Worm (Caenorhabditis elegans): ENCODE data around the gene C23G10.11.

Gene C23G10.11

DNA sequence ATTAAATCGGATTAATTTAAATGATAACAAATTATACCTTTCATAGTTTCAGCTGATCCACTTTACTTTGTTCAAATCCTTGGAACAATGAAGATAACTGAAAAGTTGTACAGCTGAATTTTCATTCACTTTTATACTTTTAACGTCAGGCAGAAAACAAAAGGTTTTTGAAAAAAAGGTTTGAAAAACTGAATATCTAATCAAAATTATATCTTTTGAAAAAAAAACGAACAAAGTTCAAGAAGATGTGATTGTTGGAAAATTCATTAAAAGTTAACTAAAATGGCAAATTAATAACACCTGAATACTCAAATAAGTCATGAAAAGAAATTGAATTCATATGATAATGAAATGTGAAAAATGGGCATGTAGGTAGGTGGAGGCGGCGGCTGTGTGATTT is 21.3 kb upstream of the C23G10.11 start, which contains the start of gene T12A2.21:
TSS of gene T12A2.21 (minus strand) at position 101 of the 400 bp plus-strand sequence.
- TF ChIP-seq lin-15B (tag; optimal IDR thresholded peaks at IDR 0.05) (no peak), nhr-237 (tag; optimal IDR thresholded peaks at IDR 0.05) (no peak), ceh-82 (tag; optimal IDR thresholded peaks at IDR 0.05) (no peak), ceh-9 (tag; optimal IDR thresholded peaks at IDR 0.05) (no peak), nhr-77 (tag; optimal IDR thresholded peaks at IDR 0.05) (no peak), fkh-2 (tag; optimal IDR thresholded peaks at IDR 0.05) (no peak), eor-1 (tag; optimal IDR thresholded peaks at IDR 0.05) (no peak), ceh-28 (tag; optimal IDR thresholded peaks at IDR 0.05) (no peak), tbx-2 (tag; optimal IDR thresholded peaks at IDR 0.05) (no peak), mml-1 (tag; optimal IDR thresholded peaks at IDR 0.05) (no peak), nhr-28 (tag; optimal IDR thresholded peaks at IDR 0.05) (no peak), daf-12 (tag; optimal IDR thresholded peaks at IDR 0.05) (no peak), elt-3 (tag; optimal IDR thresholded peaks at IDR 0.05) (no peak), nhr-11 (tag; optimal IDR thresholded peaks at IDR 0.05) (no peak), lsy-12 (tag; optimal IDR thresholded peaks at IDR 0.05) (no peak)

DNA sequence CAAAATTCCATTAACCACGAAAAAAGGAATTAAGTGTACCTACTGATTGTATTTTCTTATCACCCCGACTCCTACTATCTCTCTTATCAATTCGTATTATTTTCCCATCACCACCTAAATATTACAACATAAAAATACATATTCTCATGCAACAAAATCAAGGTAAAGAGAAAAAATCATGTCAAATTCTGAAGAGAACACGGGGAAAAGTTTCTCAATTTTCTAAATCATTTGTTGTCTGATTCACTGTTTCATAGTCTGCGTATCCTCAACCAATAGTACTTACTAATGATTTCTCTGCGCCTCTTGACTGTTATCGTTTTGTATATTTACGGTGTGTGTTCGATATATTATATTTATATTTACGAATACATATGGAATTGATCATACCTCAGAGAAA is 16.5 kb upstream of the C23G10.11 start:
- TF ChIP-seq ceh-16 (tag; optimal IDR thresholded peaks at IDR 0.05) (no peak), jun-1 (tag; optimal IDR thresholded peaks at IDR 0.05) (peak; percentile 33), nhr-25 (tag; optimal IDR thresholded peaks at IDR 0.05) (peak; percentile 4), pqm-1 (tag; optimal IDR thresholded peaks at IDR 0.05) (peak; percentile 94), pha-4 (tag; optimal IDR thresholded peaks at IDR 0.05) (peak; percentile 87), lin-15B (tag; optimal IDR thresholded peaks at IDR 0.05) (no peak), nhr-23 (tag; optimal IDR thresholded peaks at IDR 0.05) (no peak), elt-2 (tag; optimal IDR thresholded peaks at IDR 0.05) (peak; percentile 95), nfya-1 (tag; optimal IDR thresholded peaks at IDR 0.05; ENCODE audit: insufficient read depth) (peak; percentile 14), ceh-82 (tag; optimal IDR thresholded peaks at IDR 0.05) (no peak)

DNA sequence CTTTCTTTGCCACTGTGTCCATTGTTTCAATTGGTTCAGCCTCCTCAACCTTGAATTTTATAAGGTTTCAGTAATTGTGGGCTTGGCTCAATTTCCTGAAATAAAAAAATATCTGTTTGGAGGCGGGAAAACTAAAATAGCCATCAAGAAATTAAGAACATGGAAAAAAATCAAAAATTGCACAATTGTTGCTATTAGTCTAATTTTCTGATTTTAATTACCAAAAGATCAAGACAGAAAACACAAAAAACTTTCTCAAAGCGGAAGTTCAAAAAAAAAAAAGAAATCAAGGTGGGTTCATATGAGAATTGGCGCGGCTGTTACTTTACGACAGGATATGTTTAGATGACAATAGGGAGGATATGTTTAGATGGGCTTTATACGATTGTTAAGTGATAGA is 15.5 kb upstream of the C23G10.11 start, which contains the start of gene esyt-2:
TSS of gene esyt-2 (minus strand) at position 101 of the 400 bp plus-strand sequence.
- TF ChIP-seq fkh-10 (GFP tag; optimal IDR thresholded peaks at IDR 0.05): no peak
- no peak for TF ChIP-seq nhr-28 (tag; optimal IDR thresholded peaks at IDR 0.05)
- no peak for TF ChIP-seq eor-1 (tag; optimal IDR thresholded peaks at IDR 0.05)
- TF ChIP-seq snpc-4 (tag; optimal IDR thresholded peaks at IDR 0.05): no peak
- no peak for TF ChIP-seq lin-39 (tag; optimal IDR thresholded peaks at IDR 0.05)
- no peak for TF ChIP-seq ceh-16 (tag; optimal IDR thresholded peaks at IDR 0.05)
- no peak for TF ChIP-seq nhr-67 (tag; optimal IDR thresholded peaks at IDR 0.05)

DNA sequence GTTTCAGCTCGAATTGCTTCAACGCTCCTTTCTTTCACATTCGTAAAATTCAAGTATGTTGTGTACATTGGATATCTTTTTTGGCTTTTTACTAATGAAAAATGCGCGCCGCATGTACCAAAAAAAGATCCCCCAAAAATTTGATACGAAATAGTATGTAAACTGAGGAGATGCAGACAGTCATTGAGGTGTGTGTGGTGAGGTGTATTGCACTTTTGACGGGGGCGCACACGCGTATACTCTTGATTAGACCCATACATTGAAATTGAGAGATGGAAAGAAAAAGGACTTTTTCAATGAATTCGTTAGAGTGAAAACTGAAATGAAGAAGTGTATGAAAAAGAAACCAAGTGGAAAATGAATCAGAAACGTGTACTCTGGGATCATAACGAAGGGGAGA is 6.0 kb upstream of the C23G10.11 start:
- TF ChIP-seq R02D3.7 (tag; optimal IDR thresholded peaks at IDR 0.05): no peak
- TF ChIP-seq nhr-28 (tag; optimal IDR thresholded peaks at IDR 0.05): no peak
- TF ChIP-seq ceh-16 (tag; optimal IDR thresholded peaks at IDR 0.05): no peak
- no peak for TF ChIP-seq pha-4 (tag; optimal IDR thresholded peaks at IDR 0.05)
- TF ChIP-seq tbx-2 (tag; optimal IDR thresholded peaks at IDR 0.05): no peak
- TF ChIP-seq unc-62 (GFP tag; optimal IDR thresholded peaks at IDR 0.05): no peak
- no peak for TF ChIP-seq nfya-1 (tag; optimal IDR thresholded peaks at IDR 0.05; ENCODE audit: insufficient read depth)
- no peak for TF ChIP-seq ztf-11 (tag; optimal IDR thresholded peaks at IDR 0.05)
- no peak for TF ChIP-seq ceh-9 (tag; optimal IDR thresholded peaks at IDR 0.05)
- TF ChIP-seq fos-1 (tag; optimal IDR thresholded peaks at IDR 0.05): no peak
- TF ChIP-seq ceh-28 (tag; optimal IDR thresholded peaks at IDR 0.05): no peak
- TF ChIP-seq nhr-76 (tag; optimal IDR thresholded peaks at IDR 0.05): no peak
- TF ChIP-seq eor-1 (tag; optimal IDR thresholded peaks at IDR 0.05): no peak
- TF ChIP-seq daf-12 (tag; optimal IDR thresholded peaks at IDR 0.05): no peak
- TF ChIP-seq lin-15B (tag; optimal IDR thresholded peaks at IDR 0.05): no peak
- no peak for TF ChIP-seq ZK546.5 (tag; optimal IDR thresholded peaks at IDR 0.05)
- no peak for TF ChIP-seq fkh-2 (tag; optimal IDR thresholded peaks at IDR 0.05)
- no peak for TF ChIP-seq nhr-77 (tag; optimal IDR thresholded peaks at IDR 0.05)

DNA sequence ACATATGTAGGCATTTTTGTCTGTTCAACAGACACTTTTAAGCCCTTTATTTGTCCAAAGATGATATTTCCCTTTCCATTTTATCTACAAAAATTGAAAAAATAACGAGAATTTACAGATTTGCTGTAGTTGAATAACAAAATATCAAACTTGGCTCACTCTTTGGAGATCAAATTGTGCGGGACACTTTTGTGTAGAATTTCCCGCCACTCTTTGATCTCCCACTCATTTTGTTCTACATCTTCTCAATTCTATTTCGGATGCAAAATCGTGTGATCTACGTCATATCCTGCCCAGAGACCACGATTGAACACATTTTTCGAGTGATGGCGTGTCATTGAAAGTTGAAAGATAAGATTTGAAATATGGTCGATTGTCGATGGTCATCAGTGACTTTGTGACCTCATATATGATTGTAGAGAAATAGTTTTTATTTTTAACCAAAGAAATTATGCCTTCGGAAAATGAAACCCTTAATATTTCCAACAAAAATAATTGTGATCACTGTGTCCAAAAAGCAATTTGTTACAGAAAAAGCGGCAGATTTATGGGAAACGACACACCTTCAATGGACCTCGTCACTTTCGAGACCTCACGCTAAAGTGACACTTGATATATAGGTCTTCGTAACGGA is 1.6 kb upstream of the C23G10.11 start, which contains the start of gene hot-4:
TSS of gene hot-4 (plus strand) at position 584 of the 634 bp plus-strand sequence.
- TF ChIP-seq unc-39 (tag; optimal IDR thresholded peaks at IDR 0.05) (no peak), nhr-28 (tag; optimal IDR thresholded peaks at IDR 0.05) (no peak), fos-1 (tag; optimal IDR thresholded peaks at IDR 0.05) (no peak), hmg-11 (tag; optimal IDR thresholded peaks at IDR 0.05) (no peak), ceh-28 (tag; optimal IDR thresholded peaks at IDR 0.05) (no peak)
